Fruit fly (Drosophila melanogaster) whole organism, adult: ENCODE results near the gene CG12481.

Experiments used
- CG11617 ChIP-seq: fragments of 200-800 bp; sonication (Bioruptor generic); optimal IDR thresholded peaks from 2 replicates; lab custom pipeline; 2017; ENCODE audit warnings: mild to moderate bottlenecking, missing biosample characterization, missing genetic modification reagents, missing genetic modification characterization
- CG12768 ChIP-seq: fragments of 200-800 bp; sonication (Bioruptor generic); optimal IDR thresholded peaks from 2 replicates; lab custom pipeline; 2017; ENCODE audit warnings: missing biosample characterization, missing genetic modification characterization, mild to moderate bottlenecking, moderate library complexity, missing genetic modification reagents
- CG14711 ChIP-seq: fragments of 200-800 bp; sonication (Bioruptor generic); optimal IDR thresholded peaks from 2 replicates; lab custom pipeline; 2018; ENCODE audit warnings: missing biosample characterization, mild to moderate bottlenecking, missing genetic modification characterization, moderate library complexity
- CG1620 ChIP-seq: fragments of 200-800 bp; sonication (Bioruptor generic); optimal IDR thresholded peaks from 2 replicates; lab custom pipeline; 2016; ENCODE audit warnings: missing biosample characterization, missing genetic modification characterization
- CG33017 ChIP-seq: fragments of 200-800 bp; sonication (Bioruptor generic); optimal IDR thresholded peaks from 2 replicates; lab custom pipeline; 2018; ENCODE audit warnings: missing biosample characterization, mild to moderate bottlenecking, missing genetic modification characterization, moderate library complexity
- CG5204 ChIP-seq: fragments of 200-800 bp; sonication (Bioruptor generic); optimal IDR thresholded peaks from 2 replicates; lab custom pipeline; 2016; ENCODE audit warnings: missing biosample characterization, missing genetic modification characterization
- CG7045 ChIP-seq: fragments of 200-800 bp; sonication (Bioruptor generic); optimal IDR thresholded peaks from 2 replicates; lab custom pipeline; 2017; ENCODE audit warnings: missing biosample characterization, mild to moderate bottlenecking, missing genetic modification characterization
- CG7101 ChIP-seq: fragments of 200-800 bp; sonication (Bioruptor generic); optimal IDR thresholded peaks from 2 replicates; lab custom pipeline; 2018; ENCODE audit warnings: missing biosample characterization, mild to moderate bottlenecking, missing genetic modification characterization, moderate library complexity
- Clk ChIP-seq: fragments of 200-800 bp; sonication (Bioruptor generic); optimal IDR thresholded peaks from 2 replicates; lab custom pipeline; 2017; ENCODE audit warnings: missing biosample characterization, missing genetic modification characterization
- Crg-1 ChIP-seq: fragments of 200-800 bp; sonication (Bioruptor generic); optimal IDR thresholded peaks from 2 replicates; lab custom pipeline; 2016; ENCODE audit warnings: missing biosample characterization, missing genetic modification characterization
- Hr96 ChIP-seq: fragments of 200-800 bp; sonication (Bioruptor generic); optimal IDR thresholded peaks from 2 replicates; lab custom pipeline; 2016; ENCODE audit warnings: missing biosample characterization, missing genetic modification characterization
- Mnt ChIP-seq: fragments of 200-800 bp; sonication (Bioruptor generic); optimal IDR thresholded peaks from 2 replicates; lab custom pipeline; 2016; ENCODE audit warnings: missing biosample characterization, mild to moderate bottlenecking, missing genetic modification characterization
- bab1 ChIP-seq: fragments of 200-800 bp; sonication (Bioruptor generic); optimal IDR thresholded peaks from 3 replicates; lab custom pipeline; 2019; ENCODE audit warnings: missing biosample characterization, mild to moderate bottlenecking, missing genetic modification characterization, moderate library complexity
- cic ChIP-seq: fragments of 200-800 bp; sonication (Bioruptor generic); optimal IDR thresholded peaks from 2 replicates; lab custom pipeline; 2017; ENCODE audit warnings: missing biosample characterization, mild to moderate bottlenecking, missing genetic modification characterization, moderate library complexity
- cnc ChIP-seq, 2 experiments: fragments of >200 bp; optimal IDR thresholded peaks; 2 replicates each; lab custom pipeline; 2017
- kay ChIP-seq: fragments of 200-800 bp; sonication (Bioruptor generic); peaks from one replicate; lab custom pipeline; 2016; ENCODE audit warnings: missing biosample characterization, missing genetic modification characterization, borderline replicate concordance
- ovo ChIP-seq: fragments of 200-800 bp; sonication (Bioruptor generic); optimal IDR thresholded peaks from 2 replicates; lab custom pipeline; 2016; ENCODE audit warnings: missing biosample characterization, missing genetic modification characterization
- pad ChIP-seq: fragments of 200-800 bp; sonication (Bioruptor generic); optimal IDR thresholded peaks from 3 replicates; lab custom pipeline; 2017; ENCODE audit warnings: missing biosample characterization, missing genetic modification characterization, mild to moderate bottlenecking, moderate library complexity, missing genetic modification reagents
- tj ChIP-seq: fragments of 200-800 bp; sonication (Bioruptor generic); optimal IDR thresholded peaks from 3 replicates; lab custom pipeline; 2017; ENCODE audit warnings: missing biosample characterization, mild to moderate bottlenecking, missing genetic modification characterization, moderate library complexity
- toe ChIP-seq: fragments of 200-800 bp; sonication (Bioruptor generic); optimal IDR thresholded peaks from 2 replicates; lab custom pipeline; 2016; ENCODE audit warnings: missing biosample characterization, missing genetic modification characterization

The CG12481 gene

dm6 chrX:14211250-14211944 lies 24.3 kb downstream of the CG12481 start:
- no peak for TF ChIP-seq ovo (GFP tag; lab: Kevin White, UChicago)
- TF ChIP-seq Mnt (GFP tag; lab: Kevin White, UChicago), result no peak
- no peak for TF ChIP-seq CG7101 (tag; lab: Kevin White, UChicago)
- TF ChIP-seq Crg-1 (GFP tag; lab: Kevin White, UChicago), result no peak
- peak; percentile 1 for TF ChIP-seq tj (GFP tag; lab: Kevin White, UChicago)

dm6 chrX:14212147-14212792 lies 25.2 kb downstream of the CG12481 start:
- peak; percentile 48 for TF ChIP-seq pad (GFP tag; lab: Kevin White, UChicago)
- TF ChIP-seq bab1 (GFP tag; lab: Kevin White, UChicago), result no peak
- TF ChIP-seq cic (GFP tag; lab: Kevin White, UChicago), result no peak
- TF ChIP-seq Mnt (GFP tag; lab: Kevin White, UChicago), result no peak
- TF ChIP-seq toe (GFP tag; lab: Kevin White, UChicago), result no peak
- peak; percentile 42 for TF ChIP-seq kay
- no peak for TF ChIP-seq CG12768 (GFP tag; lab: Kevin White, UChicago)
- no peak for TF ChIP-seq tj (GFP tag; lab: Kevin White, UChicago)
- TF ChIP-seq ovo (GFP tag; lab: Kevin White, UChicago), result peak; percentile 52
- no peak for TF ChIP-seq CG7101 (tag; lab: Kevin White, UChicago)
- TF ChIP-seq Crg-1 (GFP tag; lab: Kevin White, UChicago), result no peak
- no peak for TF ChIP-seq CG14711 (tag; lab: Kevin White, UChicago)

- TF ChIP-seq ovo (GFP tag; lab: Kevin White, UChicago) (no peak), tj (GFP tag; lab: Kevin White, UChicago) (peak; percentile 35)
Observed at dm6 chrX:14213509-14214154, 26.6 kb downstream of the CG12481 start.

- TF ChIP-seq Mnt (GFP tag; lab: Kevin White, UChicago) (no peak), CG1620 (GFP tag; lab: Kevin White, UChicago) (no peak), CG7101 (tag; lab: Kevin White, UChicago) (peak; percentile 86), pad (GFP tag; lab: Kevin White, UChicago) (peak; percentile 64), CG7045 (GFP tag; lab: Kevin White, UChicago) (peak; percentile 88), kay (peak; percentile 59), CG12768 (GFP tag; lab: Kevin White, UChicago) (peak; percentile 76), cnc (optimal IDR thresholded peaks at IDR 0.05; lab: Kevin White, UChicago) (no peak), cic (GFP tag; lab: Kevin White, UChicago) (no peak), CG33017 (tag; lab: Kevin White, UChicago) (peak; percentile 83), Hr96 (GFP tag; lab: Kevin White, UChicago) (peak; percentile 17), CG14711 (tag; lab: Kevin White, UChicago) (peak; percentile 78), CG5204 (GFP tag; lab: Kevin White, UChicago) (peak; percentile 33), tj (GFP tag; lab: Kevin White, UChicago) (peak; percentile 76), CG11617 (GFP tag; lab: Kevin White, UChicago) (peak; percentile 68), Clk (peak; percentile 56), toe (GFP tag; lab: Kevin White, UChicago) (peak; percentile 24), bab1 (GFP tag; lab: Kevin White, UChicago) (peak; percentile 47), Crg-1 (GFP tag; lab: Kevin White, UChicago) (no peak), ovo (GFP tag; lab: Kevin White, UChicago) (peak; percentile 7)
Observed at dm6 chrX:14214505-14215449, 27.7 kb downstream of the CG12481 start.

dm6 chrX:14215834-14216233 lies 28.8 kb downstream of the CG12481 start:
- no peak for TF ChIP-seq cnc (optimal IDR thresholded peaks at IDR 0.05; lab: Kevin White, UChicago)
- TF ChIP-seq Crg-1 (GFP tag; lab: Kevin White, UChicago), result no peak
- no peak for TF ChIP-seq CG12768 (GFP tag; lab: Kevin White, UChicago)
- no peak for TF ChIP-seq Clk
- no peak for TF ChIP-seq CG7101 (tag; lab: Kevin White, UChicago)
- no peak for TF ChIP-seq pad (GFP tag; lab: Kevin White, UChicago)
- TF ChIP-seq CG5204 (GFP tag; lab: Kevin White, UChicago), result no peak
- no peak for TF ChIP-seq Hr96 (GFP tag; lab: Kevin White, UChicago)
- TF ChIP-seq CG7045 (GFP tag; lab: Kevin White, UChicago), result no peak
